Worm (Caenorhabditis elegans): ENCODE data around the gene age-1.

Gene age-1

ce11 chrII:11537115-11537514 lies 10.3 kb upstream of the age-1 start (continued):
- TF ChIP-seq nfya-1 (tag; optimal IDR thresholded peaks at IDR 0.05), result peak; percentile 45
- peak; percentile 80 for TF ChIP-seq hlh-30 (tag; optimal IDR thresholded peaks at IDR 0.05; ENCODE audit: insufficient read depth)
- no peak for TF ChIP-seq pha-2 (tag; optimal IDR thresholded peaks at IDR 0.05)
- no peak for TF ChIP-seq gmeb-2 (tag; optimal IDR thresholded peaks at IDR 0.05)
- TF ChIP-seq pros-1 (tag; optimal IDR thresholded peaks at IDR 0.05), result no peak

- no peak for TF ChIP-seq K02D7.2 (tag; optimal IDR thresholded peaks at IDR 0.05)
- TF ChIP-seq pat-9 (tag; optimal IDR thresholded peaks at IDR 0.05), result no peak
- TF ChIP-seq unc-86 (tag; optimal IDR thresholded peaks at IDR 0.05), result no peak
- TF ChIP-seq sox-2 (GFP tag; IDR thresholded peaks at IDR 0.05), result no peak
- TF ChIP-seq ceh-19 (GFP tag; optimal IDR thresholded peaks at IDR 0.05), result no peak
- TF ChIP-seq syd-9 (tag; optimal IDR thresholded peaks at IDR 0.05), result no peak
Observed at ce11 chrII:11536505-11536904, 9.7 kb upstream of the age-1 start.

- TF ChIP-seq sdc-2 (tag; optimal IDR thresholded peaks at IDR 0.05) (no peak), ceh-45 (GFP tag; IDR thresholded peaks at IDR 0.05) (no peak), F13H6.1 (tag; optimal IDR thresholded peaks at IDR 0.05) (no peak), elt-2 (tag; optimal IDR thresholded peaks at IDR 0.05) (peak; percentile 43), che-1 (tag; optimal IDR thresholded peaks at IDR 0.05) (no peak), zip-5 (tag; optimal IDR thresholded peaks at IDR 0.05) (no peak), lin-11 (tag; optimal IDR thresholded peaks at IDR 0.05) (no peak), hlh-8 (tag; optimal IDR thresholded peaks at IDR 0.05) (no peak)
Observed at ce11 chrII:11535924-11536323, 9.1 kb upstream of the age-1 start.

- TF ChIP-seq tbx-2 (tag; optimal IDR thresholded peaks at IDR 0.05) (peak; percentile 48), elt-4 (tag; optimal IDR thresholded peaks at IDR 0.05) (no peak), ref-2 (tag; optimal IDR thresholded peaks at IDR 0.05) (peak; percentile 68), pqm-1 (tag; optimal IDR thresholded peaks at IDR 0.05) (no peak), fkh-6 (tag; optimal IDR thresholded peaks at IDR 0.05) (no peak), pag-3 (tag; optimal IDR thresholded peaks at IDR 0.05; ENCODE audit: borderline replicate concordance) (no peak), sdc-2 (tag; optimal IDR thresholded peaks at IDR 0.05) (peak; percentile 36), hlh-6 (tag; optimal IDR thresholded peaks at IDR 0.05) (no peak), gmeb-2 (tag; optimal IDR thresholded peaks at IDR 0.05) (peak; percentile 4), ahr-1 (tag; optimal IDR thresholded peaks at IDR 0.05) (no peak), ceh-31 (tag; optimal IDR thresholded peaks at IDR 0.05) (peak; percentile 42), pat-9 (tag; optimal IDR thresholded peaks at IDR 0.05) (no peak)
Observed at ce11 chrII:11535429-11535828, 8.6 kb upstream of the age-1 start.

ce11 chrII:11534429-11535099 lies 7.7 kb upstream of the age-1 start, which contains the start of gene Y62F5A.12:
TSS of gene Y62F5A.12 (minus strand) at chrII:11534479.
- TF ChIP-seq che-1 (tag; optimal IDR thresholded peaks at IDR 0.05) (peak; percentile 21), unc-42 (tag; optimal IDR thresholded peaks at IDR 0.05) (peak; percentile 88), ceh-48 (tag; optimal IDR thresholded peaks at IDR 0.05) (peak; percentile 35), unc-3 (GFP tag; conservative IDR thresholded peaks at IDR 0.05) (peak; percentile 83), unc-3 (tag; optimal IDR thresholded peaks at IDR 0.05) (peak; percentile 66), lim-6 (tag; optimal IDR thresholded peaks at IDR 0.05) (peak; percentile 98), rnt-1 (tag; optimal IDR thresholded peaks at IDR 0.05) (peak; percentile 98), hlh-15 (tag; optimal IDR thresholded peaks at IDR 0.05) (peak; percentile 64), dmd-4 (tag; optimal IDR thresholded peaks at IDR 0.05; ENCODE audit: borderline replicate concordance) (peak; percentile 94), hlh-13 (GFP tag; optimal IDR thresholded peaks at IDR 0.05) (peak; percentile 72), nfya-1 (tag; optimal IDR thresholded peaks at IDR 0.05) (peak; percentile 35), lin-11 (tag; optimal IDR thresholded peaks at IDR 0.05) (peak; percentile 22), elt-2 (tag; optimal IDR thresholded peaks at IDR 0.05) (peak; percentile 79), elt-4 (tag; optimal IDR thresholded peaks at IDR 0.05) (peak; percentile 79), syd-9 (tag; optimal IDR thresholded peaks at IDR 0.05) (peak; percentile 85), ceh-2 (tag; optimal IDR thresholded peaks at IDR 0.05) (peak; percentile 95), madf-2 (tag; optimal IDR thresholded peaks at IDR 0.05) (peak; percentile 52), ceh-45 (GFP tag; IDR thresholded peaks at IDR 0.05) (peak; percentile 90), tbx-7 (tag; optimal IDR thresholded peaks at IDR 0.05) (peak; percentile 92), T23F11.4 (GFP tag; optimal IDR thresholded peaks at IDR 0.05) (peak; percentile 8), hlh-8 (tag; optimal IDR thresholded peaks at IDR 0.05) (peak; percentile 89), ztf-16 (tag; optimal IDR thresholded peaks at IDR 0.05) (peak; percentile 78), tbx-2 (tag; optimal IDR thresholded peaks at IDR 0.05) (peak; percentile 99), ceh-34 (tag; optimal IDR thresholded peaks at IDR 0.05) (peak; percentile 95), fax-1 (tag; optimal IDR thresholded peaks at IDR 0.05) (peak; percentile 94), ceh-19 (GFP tag; optimal IDR thresholded peaks at IDR 0.05) (peak; percentile 81)

Measured in whole organism, late embryonic.